Worm (Caenorhabditis elegans) whole organism, midembryonic: ENCODE data around the gene F35F10.14.

Experiments used
- T22C8.4 ChIP-seq: fragments of 200-800 bp; sonication (Bioruptor generic); IDR thresholded peaks from 2 replicates; pipeline ENCODE4 v1.3.6; 2022; ENCODE audit warnings: missing genetic modification characterization, missing compliant biosample characterization
- cog-1 ChIP-seq: sonication (generic microtip); optimal IDR thresholded peaks from 2 replicates; lab custom pipeline; 2016; ENCODE audit warnings: missing genetic modification characterization, missing compliant biosample characterization
- flt-1 ChIP-seq: fragments of 200-800 bp; sonication (Bioruptor generic); IDR thresholded peaks from 2 replicates; pipeline ENCODE4 v1.3.6; 2022; ENCODE audit warnings: missing genetic modification characterization, missing compliant biosample characterization
- klf-2 ChIP-seq: fragments of 200-800 bp; sonication (Bioruptor generic); conservative IDR thresholded peaks from 2 replicates; pipeline ENCODE4 v1.3.6; 2022; ENCODE audit warnings: missing genetic modification reagents, missing genetic modification characterization, missing compliant biosample characterization
- med-1 ChIP-seq: sonication (generic microtip); optimal IDR thresholded peaks from 2 replicates; lab custom pipeline; 2017; ENCODE audit warnings: missing genetic modification characterization, mild to moderate bottlenecking, missing compliant biosample characterization, antibody characterized with exemption, missing genetic modification reagents; ENCODE audit not compliant: insufficient read depth
- ref-1 ChIP-seq: fragments of 200-800 bp; sonication (Bioruptor generic); conservative IDR thresholded peaks from 2 replicates; pipeline ENCODE4 v1.3.6; 2022; ENCODE audit warnings: missing genetic modification reagents, missing genetic modification characterization, missing compliant biosample characterization
- tab-1 ChIP-seq: fragments of 200-800 bp; sonication (Bioruptor generic); IDR thresholded peaks from 2 replicates; pipeline ENCODE4 v1.3.6; 2022; ENCODE audit warnings: missing genetic modification characterization, missing compliant biosample characterization
- ztf-23 ChIP-seq: fragments of 200-800 bp; sonication (Bioruptor generic); IDR thresholded peaks from 2 replicates; pipeline ENCODE4 v1.3.6; 2022; ENCODE audit warnings: missing genetic modification reagents, missing genetic modification characterization, missing compliant biosample characterization
- ztf-29 ChIP-seq: fragments of 200-800 bp; sonication (Bioruptor generic); IDR thresholded peaks from 2 replicates; pipeline ENCODE4 v1.3.6; 2022; ENCODE audit warnings: missing genetic modification reagents, missing genetic modification characterization, missing compliant biosample characterization

F35F10.14 gene

ce11 chrV:3320432-3320831 lies 527 bp upstream of the F35F10.14 start, which contains the start of gene C17B7.14:
TSS of gene C17B7.14 (minus strand) at chrV:3320532.
- no peak for TF ChIP-seq med-1 (GFP tag; lab: Kevin White, UChicago)
- no peak for TF ChIP-seq flt-1 (GFP tag; lab: Robert Waterston, UW)
- TF ChIP-seq ztf-29 (GFP tag; lab: Robert Waterston, UW), result no peak
- no peak for TF ChIP-seq ref-1 (GFP tag; lab: Robert Waterston, UW)
- TF ChIP-seq klf-2 (GFP tag; lab: Robert Waterston, UW), result no peak
- no peak for TF ChIP-seq tab-1 (GFP tag; lab: Robert Waterston, UW)
- no peak for TF ChIP-seq T22C8.4 (GFP tag; lab: Robert Waterston, UW)
- no peak for TF ChIP-seq cog-1

- TF ChIP-seq ref-1 (GFP tag; lab: Robert Waterston, UW), result no peak
- no peak for TF ChIP-seq T22C8.4 (GFP tag; lab: Robert Waterston, UW)
- no peak for TF ChIP-seq flt-1 (GFP tag; lab: Robert Waterston, UW)
- no peak for TF ChIP-seq klf-2 (GFP tag; lab: Robert Waterston, UW)
- no peak for TF ChIP-seq med-1 (GFP tag; lab: Kevin White, UChicago)
- no peak for TF ChIP-seq cog-1
- no peak for TF ChIP-seq ztf-29 (GFP tag; lab: Robert Waterston, UW)
- TF ChIP-seq ztf-23 (GFP tag; lab: Robert Waterston, UW), result no peak
- no peak for TF ChIP-seq tab-1 (GFP tag; lab: Robert Waterston, UW)
Observed at ce11 chrV:3318975-3319374, 930 bp downstream of the F35F10.14 start, which contains the start of gene F35F10.13. TSS of gene F35F10.13 (minus strand) at chrV:3319075.

ce11 chrV:3316108-3316507 lies 3.8 kb downstream of the F35F10.14 start, which contains the start of gene F35F10.1:
TSS of gene F35F10.1 (plus strand) at chrV:3316307.
- TF ChIP-seq T22C8.4 (GFP tag; lab: Robert Waterston, UW) (no peak), ref-1 (GFP tag; lab: Robert Waterston, UW) (no peak), flt-1 (GFP tag; lab: Robert Waterston, UW) (no peak), cog-1 (no peak), med-1 (GFP tag; lab: Kevin White, UChicago) (no peak), ztf-23 (GFP tag; lab: Robert Waterston, UW) (no peak), ztf-29 (GFP tag; lab: Robert Waterston, UW) (no peak), klf-2 (GFP tag; lab: Robert Waterston, UW) (no peak)

- TF ChIP-seq ref-1 (GFP tag; lab: Robert Waterston, UW), result no peak
- no peak for TF ChIP-seq klf-2 (GFP tag; lab: Robert Waterston, UW)
- no peak for TF ChIP-seq cog-1
- TF ChIP-seq tab-1 (GFP tag; lab: Robert Waterston, UW), result no peak
- no peak for TF ChIP-seq med-1 (GFP tag; lab: Kevin White, UChicago)
Observed at ce11 chrV:3315308-3315707, 4.6 kb downstream of the F35F10.14 start, which contains the start of gene arrd-19. TSS of gene arrd-19 (minus strand) at chrV:3315516.

- TF ChIP-seq cog-1 (no peak), klf-2 (GFP tag; lab: Robert Waterston, UW) (no peak), med-1 (GFP tag; lab: Kevin White, UChicago) (no peak), tab-1 (GFP tag; lab: Robert Waterston, UW) (no peak), ref-1 (GFP tag; lab: Robert Waterston, UW) (no peak), ztf-29 (GFP tag; lab: Robert Waterston, UW) (no peak), T22C8.4 (GFP tag; lab: Robert Waterston, UW) (no peak), ztf-23 (GFP tag; lab: Robert Waterston, UW) (no peak), flt-1 (GFP tag; lab: Robert Waterston, UW) (no peak)
Observed at ce11 chrV:3312067-3312666, 7.7 kb downstream of the F35F10.14 start, which contains the start of gene arrd-18. TSS of gene arrd-18 (minus strand) at chrV:3312117.

- TF ChIP-seq T22C8.4 (GFP tag; lab: Robert Waterston, UW) (no peak), klf-2 (GFP tag; lab: Robert Waterston, UW) (no peak), ztf-23 (GFP tag; lab: Robert Waterston, UW) (no peak), med-1 (GFP tag; lab: Kevin White, UChicago) (no peak)
Observed at ce11 chrV:3308169-3308568, 11.7 kb downstream of the F35F10.14 start, which contains the start of gene srbc-3. TSS of gene srbc-3 (plus strand) at chrV:3308469.

ce11 chrV:3301898-3302297 lies 18.0 kb downstream of the F35F10.14 start, which contains the start of gene srbc-1:
TSS of gene srbc-1 (minus strand) at chrV:3301998.
- TF ChIP-seq ztf-23 (GFP tag; lab: Robert Waterston, UW), result no peak
- TF ChIP-seq tab-1 (GFP tag; lab: Robert Waterston, UW), result no peak
- no peak for TF ChIP-seq cog-1
- no peak for TF ChIP-seq ztf-29 (GFP tag; lab: Robert Waterston, UW)
- TF ChIP-seq ref-1 (GFP tag; lab: Robert Waterston, UW), result no peak
- no peak for TF ChIP-seq med-1 (GFP tag; lab: Kevin White, UChicago)
- no peak for TF ChIP-seq T22C8.4 (GFP tag; lab: Robert Waterston, UW)
- TF ChIP-seq klf-2 (GFP tag; lab: Robert Waterston, UW), result no peak
- no peak for TF ChIP-seq flt-1 (GFP tag; lab: Robert Waterston, UW)

- TF ChIP-seq flt-1 (GFP tag; lab: Robert Waterston, UW) (no peak), T22C8.4 (GFP tag; lab: Robert Waterston, UW) (no peak), tab-1 (GFP tag; lab: Robert Waterston, UW) (no peak), ztf-29 (GFP tag; lab: Robert Waterston, UW) (no peak), med-1 (GFP tag; lab: Kevin White, UChicago) (no peak), cog-1 (no peak), klf-2 (GFP tag; lab: Robert Waterston, UW) (no peak)
Observed at ce11 chrV:3299437-3299836, 20.5 kb downstream of the F35F10.14 start.

ce11 chrV:3297764-3298163 lies 22.1 kb downstream of the F35F10.14 start, which contains the start of gene srx-122:
TSS of gene srx-122 (minus strand) at chrV:3297864.
- TF ChIP-seq ztf-23 (GFP tag; lab: Robert Waterston, UW) (no peak), tab-1 (GFP tag; lab: Robert Waterston, UW) (no peak), ref-1 (GFP tag; lab: Robert Waterston, UW) (no peak), T22C8.4 (GFP tag; lab: Robert Waterston, UW) (no peak), klf-2 (GFP tag; lab: Robert Waterston, UW) (no peak), cog-1 (no peak), med-1 (GFP tag; lab: Kevin White, UChicago) (no peak), ztf-29 (GFP tag; lab: Robert Waterston, UW) (no peak), flt-1 (GFP tag; lab: Robert Waterston, UW) (no peak)
